Fruit fly (Drosophila melanogaster): ENCODE results near the gene Phae2.

DNA sequence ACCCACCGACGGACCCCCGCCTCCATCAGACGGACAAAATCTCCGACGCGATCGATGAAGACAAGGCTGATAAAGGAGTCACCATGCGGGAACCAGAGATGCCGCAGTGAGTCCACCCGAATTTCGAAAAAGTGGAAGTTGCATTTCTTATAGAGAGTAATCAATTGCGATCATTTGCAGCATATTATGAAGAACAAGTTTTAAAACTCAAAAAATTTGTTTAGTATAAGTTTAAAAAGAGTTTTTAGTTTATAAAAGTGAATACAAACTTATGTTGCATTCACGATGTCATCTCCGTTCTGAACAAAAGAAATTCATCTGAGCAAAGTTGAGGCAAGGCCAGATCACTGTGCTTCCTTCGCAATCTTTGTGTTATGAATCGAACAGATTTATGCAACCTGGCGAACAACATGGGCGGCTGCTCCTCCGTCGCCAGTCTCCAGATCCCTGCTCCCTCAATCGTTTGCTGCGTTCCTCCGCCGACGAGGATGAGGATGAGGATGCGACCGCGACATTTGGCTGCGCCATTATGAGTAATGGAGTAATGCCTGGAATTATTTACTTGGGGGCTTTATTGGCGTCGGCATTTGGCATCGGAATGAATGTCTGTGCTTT lies 2.1 kb downstream of the Phae2 start:
- TF ChIP-seq Pif1A (GFP tag; optimal IDR thresholded peaks at IDR 0.05) (no peak), Ets98B (GFP tag; IDR thresholded peaks at IDR 0.05) (no peak), Pif1B (GFP tag; optimal IDR thresholded peaks at IDR 0.05) (no peak), CG32121 (GFP tag; IDR thresholded peaks at IDR 0.05) (no peak)
